Worm (Caenorhabditis elegans) whole organism, L4/young adult: ENCODE results near the gene M01B2.12.

Experiments
- W03F9.2 ChIP-seq: fragments of 150-350 bp; optimal IDR thresholded peaks from 2 replicates; lab custom pipeline; 2014; ENCODE audit warnings: missing biosample characterization, missing genetic modification characterization
- dao-5 ChIP-seq: sonication (generic microtip); optimal IDR thresholded peaks from 2 replicates; lab custom pipeline; 2016; ENCODE audit warnings: missing genotype, missing genetic modification characterization, moderate library complexity, missing compliant biosample characterization
- him-1 ChIP-seq: sonication (generic microtip); optimal IDR thresholded peaks from 2 replicates; lab custom pipeline; 2016; ENCODE audit warnings: missing genotype, missing genetic modification reagents, missing genetic modification characterization, missing compliant biosample characterization

- TF ChIP-seq him-1 (tag; lab: Kevin White, UChicago), result no peak
- TF ChIP-seq dao-5 (tag; lab: Kevin White, UChicago), result no peak
- no peak for TF ChIP-seq W03F9.2
Measured at ce11 chrV:15274757-15275156, 10.7 kb upstream of the M01B2.12 start, which contains the start of gene srw-16.
